Worm (Caenorhabditis elegans) whole organism, young adult: ENCODE measurements around the gene tbx-41.

Experiments
- B0035.1 ChIP-seq: sonication (generic microtip); optimal IDR thresholded peaks from 2 replicates; lab custom pipeline; 2016; ENCODE audit warnings: missing genetic modification characterization, mild to moderate bottlenecking, missing compliant biosample characterization, missing genotype, missing genetic modification reagents
- B0261.1 ChIP-seq: sonication (generic microtip); optimal IDR thresholded peaks from 2 replicates; lab custom pipeline; 2016; ENCODE audit warnings: mild to moderate bottlenecking, missing genetic modification characterization, moderate library complexity, missing compliant biosample characterization
- B0336.3 ChIP-seq: fragments of 200-800 bp; sonication (Bioruptor generic); IDR thresholded peaks from 2 replicates; pipeline ENCODE4 v1.3.6; 2022; ENCODE audit warnings: missing genetic modification characterization, missing compliant biosample characterization
- D2030.7 ChIP-seq: fragments of 200-800 bp; sonication (Bioruptor generic); IDR thresholded peaks from 2 replicates; pipeline ENCODE4 v1.3.6; 2022; ENCODE audit warnings: missing genetic modification reagents, missing genetic modification characterization, missing compliant biosample characterization
- F33H1.4 ChIP-seq: fragments of 200-800 bp; sonication (Bioruptor generic); IDR thresholded peaks from 2 replicates; pipeline ENCODE4 v1.3.6; 2022; ENCODE audit warnings: missing genetic modification reagents, missing genetic modification characterization, missing compliant biosample characterization
- F52B5.7 ChIP-seq: sonication (generic microtip); optimal IDR thresholded peaks from 2 replicates; lab custom pipeline; 2016; ENCODE audit warnings: mild to moderate bottlenecking, missing genetic modification characterization, missing compliant biosample characterization
- F57C9.4 ChIP-seq: sonication (generic microtip); optimal IDR thresholded peaks from 2 replicates; lab custom pipeline; 2017; ENCODE audit warnings: mild to moderate bottlenecking, missing genetic modification characterization, missing compliant biosample characterization
- K11D2.4 ChIP-seq: fragments of 200-800 bp; sonication (Bioruptor generic); IDR thresholded peaks from 2 replicates; pipeline ENCODE4 v1.3.6; 2022; ENCODE audit warnings: missing genetic modification reagents, missing genetic modification characterization, missing compliant biosample characterization
- Y53G8AR.9 ChIP-seq: fragments of 200-800 bp; sonication (Bioruptor generic); conservative IDR thresholded peaks from 2 replicates; pipeline ENCODE4 v1.3.6; 2022; ENCODE audit warnings: missing genetic modification reagents, missing genetic modification characterization, missing compliant biosample characterization
- Y67H2A.10 ChIP-seq: fragments of 200-800 bp; sonication (Bioruptor generic); conservative IDR thresholded peaks from 2 replicates; pipeline ENCODE4 v1.3.6; 2022; ENCODE audit warnings: missing genetic modification reagents, missing genetic modification characterization, missing compliant biosample characterization
- athp-1 ChIP-seq: sonication (generic microtip); optimal IDR thresholded peaks from 2 replicates; lab custom pipeline; 2017; ENCODE audit warnings: mild to moderate bottlenecking, missing genetic modification characterization, missing compliant biosample characterization
- attf-3 ChIP-seq: fragments of 200-800 bp; sonication (Bioruptor generic); conservative IDR thresholded peaks from 2 replicates; pipeline ENCODE4 v1.3.6; 2022; ENCODE audit warnings: missing genetic modification reagents, missing genetic modification characterization, missing compliant biosample characterization
- ccch-3 ChIP-seq: fragments of 200-800 bp; sonication (Bioruptor generic); optimal IDR thresholded peaks from 2 replicates; lab custom pipeline; 2018; ENCODE audit warnings: mild to moderate bottlenecking, missing genetic modification characterization, missing compliant biosample characterization
- cebp-1 ChIP-seq, 2 experiments: fragments of 200-800 bp in 1 of 2; sonication (Bioruptor generic) in 1 of 2; sonication (generic microtip) in 1 of 2; IDR thresholded peaks in 1 of 2; optimal IDR thresholded peaks in 1 of 2; 2 replicates each; pipeline versions ENCODE4 v1.3.6 to Lab custom; 2017 to 2022; ENCODE audit warnings: missing compliant biosample characterization in 2 of 2, missing genetic modification characterization in 2 of 2, mild to moderate bottlenecking in 1 of 2, missing genetic modification reagents in 1 of 2, moderate library complexity in 1 of 2
- ceh-100 ChIP-seq: fragments of 200-800 bp; sonication (Bioruptor generic); IDR thresholded peaks from 2 replicates; pipeline ENCODE4 v1.3.6; 2022; ENCODE audit warnings: missing genetic modification reagents, missing genetic modification characterization, missing compliant biosample characterization
- ceh-27 ChIP-seq: fragments of 200-800 bp; sonication (Bioruptor generic); optimal IDR thresholded peaks from 2 replicates; lab custom pipeline; 2018; ENCODE audit warnings: mild to moderate bottlenecking, missing genetic modification characterization, moderate library complexity, missing compliant biosample characterization
- ceh-40 ChIP-seq: fragments of 200-800 bp; sonication (Bioruptor generic); IDR thresholded peaks from 2 replicates; pipeline ENCODE4 v1.3.6; 2022; ENCODE audit warnings: missing genetic modification characterization, missing compliant biosample characterization
- ceh-58 ChIP-seq: fragments of 200-800 bp; sonication (Bioruptor generic); IDR thresholded peaks from 2 replicates; pipeline ENCODE4 v1.3.6; 2022; ENCODE audit warnings: missing genetic modification characterization, missing compliant biosample characterization
- ceh-91 ChIP-seq: fragments of 200-800 bp; sonication (Bioruptor generic); IDR thresholded peaks from 2 replicates; pipeline ENCODE4 v1.3.6; 2022; ENCODE audit warnings: missing genetic modification reagents, missing genetic modification characterization, missing compliant biosample characterization
- dox-1 ChIP-seq: fragments of 200-800 bp; sonication (Bioruptor generic); IDR thresholded peaks from 2 replicates; pipeline ENCODE4 v1.3.6; 2022; ENCODE audit warnings: missing genetic modification reagents, missing genetic modification characterization, missing compliant biosample characterization
- dpl-1 ChIP-seq: fragments of 150-350 bp; optimal IDR thresholded peaks from 2 replicates; lab custom pipeline; 2014; ENCODE audit warnings: missing biosample characterization, missing genetic modification reagents, missing genetic modification characterization
- efl-1 ChIP-seq: fragments of 150-350 bp; optimal IDR thresholded peaks from 2 replicates; lab custom pipeline; 2014; ENCODE audit warnings: missing biosample characterization, missing genetic modification reagents, missing genetic modification characterization
- egl-18 ChIP-seq: fragments of 200-800 bp; sonication (Bioruptor generic); IDR thresholded peaks from 2 replicates; pipeline ENCODE4 v1.3.6; 2022; ENCODE audit warnings: missing genetic modification reagents, missing genetic modification characterization, missing compliant biosample characterization
- ekl-4 ChIP-seq: fragments of 200-800 bp; sonication (Bioruptor generic); IDR thresholded peaks from 2 replicates; pipeline ENCODE4 v1.3.6; 2022; ENCODE audit warnings: missing genetic modification reagents, missing genetic modification characterization, missing compliant biosample characterization
- ets-4 ChIP-seq: fragments of 200-800 bp; sonication (Bioruptor generic); optimal IDR thresholded peaks from 2 replicates; lab custom pipeline; 2018; ENCODE audit warnings: mild to moderate bottlenecking, missing genetic modification characterization, missing compliant biosample characterization
- fkh-3 ChIP-seq: sonication (generic microtip); optimal IDR thresholded peaks from 2 replicates; lab custom pipeline; 2016; ENCODE audit warnings: mild to moderate bottlenecking, missing genetic modification characterization, missing compliant biosample characterization
- hlh-12 ChIP-seq: sonication (generic microtip); optimal IDR thresholded peaks from 2 replicates; lab custom pipeline; 2016; ENCODE audit warnings: missing genetic modification characterization, missing compliant biosample characterization
- hlh-26 ChIP-seq: fragments of 200-800 bp; sonication (Bioruptor generic); conservative IDR thresholded peaks from 2 replicates; pipeline ENCODE4 v1.3.6; 2022; ENCODE audit warnings: missing genetic modification reagents, missing genetic modification characterization, missing compliant biosample characterization
- hrde-1 ChIP-seq: sonication (generic microtip); optimal IDR thresholded peaks from 2 replicates; lab custom pipeline; 2016; ENCODE audit warnings: missing genetic modification characterization, mild to moderate bottlenecking, missing compliant biosample characterization, moderate library complexity, missing genotype, missing genetic modification reagents, borderline replicate concordance
- lag-1 ChIP-seq: fragments of 200-800 bp; sonication (Bioruptor generic); IDR thresholded peaks from 2 replicates; pipeline ENCODE4 v1.3.6; 2022; ENCODE audit warnings: missing genetic modification reagents, missing genetic modification characterization, missing compliant biosample characterization
- let-526 ChIP-seq: fragments of 200-800 bp; sonication (Bioruptor generic); IDR thresholded peaks from 2 replicates; pipeline ENCODE4 v1.3.6; 2022; ENCODE audit warnings: missing genetic modification reagents, missing genetic modification characterization, missing compliant biosample characterization
- lin-35 ChIP-seq, 3 experiments: fragments of 150-350 bp in 2 of 3; sonication (generic microtip) in 1 of 3; optimal IDR thresholded peaks; 2 replicates each; lab custom pipeline; 2014 to 2018; ENCODE audit warnings: missing biosample characterization in 3 of 3, missing genetic modification characterization in 3 of 3, missing genetic modification reagents in 3 of 3
- lin-40 ChIP-seq: sonication (generic microtip); optimal IDR thresholded peaks from 2 replicates; lab custom pipeline; 2016; ENCODE audit warnings: missing genetic modification characterization, mild to moderate bottlenecking, missing compliant biosample characterization, missing genotype, missing genetic modification reagents
- lsy-27 ChIP-seq: sonication (generic microtip); optimal IDR thresholded peaks from 2 replicates; lab custom pipeline; 2017; ENCODE audit warnings: missing genetic modification characterization, mild to moderate bottlenecking, missing compliant biosample characterization, antibody characterized with exemption, missing genotype, borderline replicate concordance; ENCODE audit not compliant: insufficient read depth
- madf-8 ChIP-seq: fragments of 200-800 bp; sonication (Bioruptor generic); conservative IDR thresholded peaks from 2 replicates; pipeline ENCODE4 v1.3.6; 2022; ENCODE audit warnings: missing genetic modification reagents, missing genetic modification characterization, missing compliant biosample characterization
- mcd-1 ChIP-seq: fragments of 200-800 bp; sonication (Bioruptor generic); IDR thresholded peaks from 2 replicates; pipeline ENCODE4 v1.3.6; 2022; ENCODE audit warnings: missing genetic modification reagents, missing genetic modification characterization, missing compliant biosample characterization
- nfya-1 ChIP-seq: sonication (generic microtip); optimal IDR thresholded peaks from 2 replicates; lab custom pipeline; 2017; ENCODE audit warnings: antibody characterized with exemption, missing compliant biosample characterization, missing genetic modification characterization, borderline replicate concordance; ENCODE audit not compliant: insufficient read depth
- nfyb-1 ChIP-seq: fragments of 200-800 bp; sonication (Bioruptor generic); IDR thresholded peaks from 2 replicates; pipeline ENCODE4 v1.3.6; 2022; ENCODE audit warnings: missing genetic modification reagents, missing genetic modification characterization, missing compliant biosample characterization
- nhr-80 ChIP-seq: sonication (generic microtip); optimal IDR thresholded peaks from 2 replicates; lab custom pipeline; 2016; ENCODE audit warnings: missing genetic modification characterization, missing compliant biosample characterization
- pha-4 ChIP-seq: fragments of 150-350 bp; sonication (generic microtip); optimal IDR thresholded peaks from 2 replicates; lab custom pipeline; 2014; ENCODE audit warnings: missing biosample characterization, missing genetic modification reagents, missing genetic modification characterization
- snpc-3.4 ChIP-seq: sonication (generic microtip); optimal IDR thresholded peaks from 2 replicates; lab custom pipeline; 2017; ENCODE audit warnings: missing genetic modification characterization, mild to moderate bottlenecking, missing compliant biosample characterization, antibody characterized with exemption, moderate library complexity, missing genotype, missing genetic modification reagents
- tbx-9 ChIP-seq: sonication (generic microtip); optimal IDR thresholded peaks from 2 replicates; lab custom pipeline; 2016; ENCODE audit warnings: borderline replicate concordance, missing genetic modification characterization, inconsistent platforms, missing compliant biosample characterization
- xnd-1 ChIP-seq: sonication (generic microtip); optimal IDR thresholded peaks from 2 replicates; lab custom pipeline; 2016; ENCODE audit warnings: missing genotype, missing genetic modification reagents, missing genetic modification characterization, missing compliant biosample characterization
- zim-3 ChIP-seq: sonication (generic microtip); optimal IDR thresholded peaks from 2 replicates; lab custom pipeline; 2017; ENCODE audit warnings: mild to moderate bottlenecking, missing genetic modification characterization, moderate library complexity, missing compliant biosample characterization
- ztf-18 ChIP-seq: sonication (generic microtip); optimal IDR thresholded peaks from 2 replicates; lab custom pipeline; 2016; ENCODE audit warnings: missing genotype, mild to moderate bottlenecking, missing genetic modification characterization, missing compliant biosample characterization

Gene tbx-41

DNA sequence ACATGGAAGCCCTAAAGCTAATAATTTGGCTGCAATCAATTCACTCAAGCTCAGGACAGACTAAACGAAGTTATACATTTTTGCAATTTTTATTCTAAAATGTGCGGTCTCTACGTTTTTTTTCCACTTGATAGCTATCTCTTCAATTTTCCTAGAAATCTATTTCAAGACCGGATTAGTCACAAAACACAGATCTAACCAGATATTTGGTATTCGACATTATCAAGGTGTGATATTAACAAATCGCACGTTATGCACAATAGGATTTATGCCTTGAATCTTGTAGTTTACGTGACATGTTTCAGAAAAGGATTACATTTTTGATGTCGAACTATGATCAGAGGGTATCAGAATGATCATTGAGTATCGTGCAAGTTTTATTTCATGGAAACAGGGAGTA lies 36.4 kb downstream of the tbx-41 start (continued):
- TF ChIP-seq B0336.3 (no peak), efl-1 (GFP tag; lab: Kevin White, UChicago) (no peak)

DNA sequence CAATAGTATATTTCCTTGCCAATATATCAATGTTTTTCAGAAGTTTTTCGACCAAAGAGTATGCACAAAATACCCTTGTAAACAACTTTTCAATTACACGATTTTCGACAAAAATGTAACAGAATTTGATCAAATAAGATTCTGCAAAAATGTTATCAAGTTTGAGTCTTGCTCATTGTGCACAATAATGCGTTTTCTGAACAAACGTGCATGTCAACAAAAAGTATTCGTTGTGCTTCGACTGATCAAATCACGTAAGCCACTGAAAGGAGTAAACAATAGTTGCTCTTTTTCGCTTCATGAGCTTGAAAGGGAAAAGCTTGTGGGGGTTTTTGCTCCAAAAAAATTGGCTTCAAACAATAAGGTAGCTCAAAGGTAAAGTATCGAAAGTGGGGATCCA lies 42.0 kb downstream of the tbx-41 start:
- TF ChIP-seq lag-1 (GFP tag; lab: Robert Waterston, UW) (no peak), let-526 (GFP tag; lab: Robert Waterston, UW) (no peak), B0261.1 (tag; lab: Kevin White, UChicago) (no peak), ekl-4 (no peak), cebp-1 (GFP tag; IDR thresholded peaks at IDR 0.05; lab: Robert Waterston, UW) (no peak), cebp-1 (tag; optimal IDR thresholded peaks at IDR 0.05; lab: Kevin White, UChicago) (no peak), D2030.7 (GFP tag; lab: Robert Waterston, UW) (no peak), nfya-1 (tag; lab: Kevin White, UChicago) (no peak), ceh-40 (GFP tag; lab: Robert Waterston, UW) (no peak), nhr-80 (tag; lab: Kevin White, UChicago) (no peak), hlh-26 (GFP tag; lab: Robert Waterston, UW) (no peak), pha-4 (tag; lab: Kevin White, UChicago) (no peak), dpl-1 (GFP tag; lab: Kevin White, UChicago) (no peak), xnd-1 (tag; lab: Kevin White, UChicago) (no peak), ceh-27 (GFP tag; lab: Kevin White, UChicago) (no peak), ztf-18 (no peak), snpc-3.4 (tag; lab: Kevin White, UChicago) (no peak), fkh-3 (tag; lab: Kevin White, UChicago) (no peak), F52B5.7 (tag; lab: Kevin White, UChicago) (no peak)

DNA sequence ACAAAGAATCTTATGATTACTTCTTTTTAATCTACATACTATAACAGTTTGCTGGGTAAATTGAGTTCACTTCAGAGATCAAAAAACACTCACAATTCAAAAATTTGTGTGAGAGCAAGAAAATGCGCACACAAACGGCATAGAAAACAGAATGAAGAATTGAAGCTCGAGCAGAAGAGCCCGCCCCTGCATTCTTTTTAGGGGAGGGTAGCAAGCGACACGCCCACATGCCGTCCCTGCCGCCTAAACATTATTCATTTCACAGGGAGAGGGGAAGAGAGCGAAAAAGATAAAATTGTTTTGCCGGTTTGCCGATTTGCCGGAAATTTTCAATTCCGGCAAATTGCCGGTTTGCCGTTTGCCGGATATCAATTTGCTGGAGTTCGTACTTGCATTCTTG lies 44.3 kb downstream of the tbx-41 start:
- peak; percentile 65 for TF ChIP-seq F52B5.7 (tag; lab: Kevin White, UChicago)
- TF ChIP-seq efl-1 (GFP tag; lab: Kevin White, UChicago), result no peak
- peak; percentile 47; the same call in 1 of the 2 replicates for TF ChIP-seq ceh-100
- TF ChIP-seq ccch-3, result no peak
- TF ChIP-seq madf-8 (GFP tag; lab: Robert Waterston, UW), result no peak
- no peak for TF ChIP-seq F33H1.4
- TF ChIP-seq hrde-1 (tag; lab: Kevin White, UChicago), result no peak
- peak; percentile 80 for TF ChIP-seq mcd-1
- TF ChIP-seq F57C9.4 (tag; lab: Kevin White, UChicago), result no peak
- no peak for TF ChIP-seq ceh-40 (GFP tag; lab: Robert Waterston, UW)
- 0 out of 2 replicates have a peak, but pooled peaks have one; percentile 65 for TF ChIP-seq egl-18 (GFP tag; lab: Robert Waterston, UW)
- peak; percentile 97 for TF ChIP-seq lin-40 (tag; lab: Kevin White, UChicago)
- TF ChIP-seq Y67H2A.10, result no peak
- TF ChIP-seq athp-1 (tag; lab: Kevin White, UChicago), result no peak
- TF ChIP-seq Y53G8AR.9 (GFP tag; lab: Robert Waterston, UW), result peak; percentile 90
- TF ChIP-seq hlh-12 (tag; lab: Kevin White, UChicago), result no peak
- TF ChIP-seq tbx-9 (tag; lab: Kevin White, UChicago), result no peak
- no peak for TF ChIP-seq D2030.7 (GFP tag; lab: Robert Waterston, UW)
- peak; percentile 97 for TF ChIP-seq dox-1 (GFP tag; lab: Robert Waterston, UW)
- TF ChIP-seq ets-4 (GFP tag; lab: Kevin White, UChicago), result peak; percentile 40
- TF ChIP-seq lsy-27, result no peak
- TF ChIP-seq ceh-58, result no peak
- TF ChIP-seq B0035.1 (tag; lab: Kevin White, UChicago), result peak; percentile 48
- no peak for TF ChIP-seq ceh-91
- TF ChIP-seq attf-3 (GFP tag; lab: Robert Waterston, UW), result no peak
- peak; percentile 95 for TF ChIP-seq K11D2.4 (GFP tag; lab: Robert Waterston, UW)
- TF ChIP-seq lin-35 (GFP tag; optimal IDR thresholded peaks at IDR 0.05; lab: Kevin White, UChicago), result peak in 1 of 3 experiments; percentile 85
- peak; percentile 92 for TF ChIP-seq nfyb-1 (GFP tag; lab: Robert Waterston, UW)
- TF ChIP-seq zim-3 (tag; lab: Kevin White, UChicago), result no peak
